Worm (Caenorhabditis elegans) whole organism, L3 larva: ENCODE measurements around the gene R13H4.5.

ENCODE experiments used
- R02D3.7 ChIP-seq: fragments of 150-350 bp; optimal IDR thresholded peaks from 2 replicates; lab custom pipeline; 2014; ENCODE audit warnings: missing biosample characterization, missing genetic modification characterization
- ZK546.5 ChIP-seq: sonication (generic microtip); optimal IDR thresholded peaks from 2 replicates; lab custom pipeline; 2017; ENCODE audit warnings: missing biosample characterization, missing genetic modification characterization
- aly-2 ChIP-seq: fragments of 150-350 bp; optimal IDR thresholded peaks from 2 replicates; lab custom pipeline; 2014; ENCODE audit warnings: missing biosample characterization, missing genetic modification characterization
- ama-1 ChIP-seq: fragments of 150-350 bp; optimal IDR thresholded peaks from 2 replicates; lab custom pipeline; 2018
- ceh-16 ChIP-seq: sonication (generic microtip); optimal IDR thresholded peaks from 2 replicates; lab custom pipeline; 2017; ENCODE audit warnings: missing biosample characterization, missing genetic modification characterization
- ceh-28 ChIP-seq: fragments of 150-350 bp; optimal IDR thresholded peaks from 2 replicates; lab custom pipeline; 2014; ENCODE audit warnings: missing biosample characterization, missing genetic modification reagents, missing genetic modification characterization
- ceh-82 ChIP-seq: fragments of 150-350 bp; optimal IDR thresholded peaks from 2 replicates; lab custom pipeline; 2014; ENCODE audit warnings: missing biosample characterization, missing genetic modification characterization
- ceh-9 ChIP-seq: sonication (generic microtip); optimal IDR thresholded peaks from 2 replicates; lab custom pipeline; 2018; ENCODE audit warnings: missing biosample characterization, missing genetic modification characterization
- daf-12 ChIP-seq: fragments of 150-350 bp; optimal IDR thresholded peaks from 2 replicates; lab custom pipeline; 2014; ENCODE audit warnings: missing biosample characterization, missing genetic modification reagents, missing genetic modification characterization
- egl-27 ChIP-seq: sonication (generic microtip); optimal IDR thresholded peaks from 4 replicates; lab custom pipeline; 2017; ENCODE audit warnings: missing biosample characterization, missing genetic modification reagents, missing genetic modification characterization
- egl-5 ChIP-seq: fragments of 150-350 bp; optimal IDR thresholded peaks from 2 replicates; lab custom pipeline; 2017; ENCODE audit warnings: missing biosample characterization, missing genetic modification reagents, missing genetic modification characterization, inconsistent platforms
- elt-1 ChIP-seq: fragments of 150-350 bp; optimal IDR thresholded peaks from 2 replicates; lab custom pipeline; 2014; ENCODE audit warnings: missing biosample characterization, missing genetic modification characterization
- elt-2 ChIP-seq: sonication (generic microtip); optimal IDR thresholded peaks from 2 replicates; lab custom pipeline; 2016; ENCODE audit warnings: missing genetic modification reagents, mild to moderate bottlenecking, missing genetic modification characterization, missing compliant biosample characterization
- elt-3 ChIP-seq, 3 experiments: fragments of 150-350 bp in 1 of 3; sonication (generic microtip) in 2 of 3; optimal IDR thresholded peaks; 2 replicates in 2 of 3; 4 replicates in 1 of 3; lab custom pipeline; 2014 to 2017; ENCODE audit warnings: missing biosample characterization in 3 of 3, missing genetic modification characterization in 3 of 3
- eor-1 ChIP-seq, 2 experiments: fragments of 150-350 bp; optimal IDR thresholded peaks; 2 replicates each; lab custom pipeline; 2014 to 2018; ENCODE audit warnings: missing biosample characterization in 2 of 2, missing genetic modification characterization in 2 of 2
- fkh-10 ChIP-seq: sonication (generic microtip); optimal IDR thresholded peaks from 2 replicates; lab custom pipeline; 2017; ENCODE audit warnings: missing biosample characterization, missing genetic modification reagents, missing genetic modification characterization
- fkh-2 ChIP-seq: fragments of 150-350 bp; optimal IDR thresholded peaks from 2 replicates; lab custom pipeline; 2014; ENCODE audit warnings: missing biosample characterization, missing genetic modification reagents, missing genetic modification characterization
- fos-1 ChIP-seq: fragments of 150-350 bp; optimal IDR thresholded peaks from 2 replicates; lab custom pipeline; 2014; ENCODE audit warnings: missing biosample characterization, missing genetic modification characterization
- hmg-11 ChIP-seq: sonication (generic microtip); optimal IDR thresholded peaks from 2 replicates; lab custom pipeline; 2016; ENCODE audit warnings: missing genetic modification characterization, missing compliant biosample characterization
- jun-1 ChIP-seq: fragments of 150-350 bp; optimal IDR thresholded peaks from 2 replicates; lab custom pipeline; 2014; ENCODE audit warnings: missing biosample characterization, missing genetic modification reagents, missing genetic modification characterization
- lin-15B ChIP-seq: fragments of 150-350 bp; optimal IDR thresholded peaks from 2 replicates; lab custom pipeline; 2014; ENCODE audit warnings: missing biosample characterization, missing genetic modification characterization
- lin-39 ChIP-seq: fragments of 150-350 bp; optimal IDR thresholded peaks from 2 replicates; lab custom pipeline; 2018; ENCODE audit warnings: missing biosample characterization, missing genetic modification reagents, missing genetic modification characterization
- lsy-12 ChIP-seq: sonication (generic microtip); optimal IDR thresholded peaks from 2 replicates; lab custom pipeline; 2016; ENCODE audit warnings: mild to moderate bottlenecking, missing genetic modification characterization, missing compliant biosample characterization
- mdl-1 ChIP-seq: fragments of 150-350 bp; optimal IDR thresholded peaks from 2 replicates; lab custom pipeline; 2014; ENCODE audit warnings: missing biosample characterization, missing genetic modification characterization
- mml-1 ChIP-seq: fragments of 150-350 bp; sonication (generic microtip); optimal IDR thresholded peaks from 3 replicates; lab custom pipeline; 2014; ENCODE audit warnings: missing biosample characterization, missing genetic modification characterization
- nfya-1 ChIP-seq: sonication (generic microtip); optimal IDR thresholded peaks from 2 replicates; lab custom pipeline; 2017; ENCODE audit warnings: missing genetic modification characterization, mild to moderate bottlenecking, missing compliant biosample characterization, antibody characterized with exemption, moderate library complexity; ENCODE audit not compliant: insufficient read depth
- nhr-11 ChIP-seq: fragments of 150-350 bp; optimal IDR thresholded peaks from 2 replicates; lab custom pipeline; 2014; ENCODE audit warnings: missing biosample characterization, missing genetic modification characterization
- nhr-12 ChIP-seq: fragments of 150-350 bp; optimal IDR thresholded peaks from 2 replicates; lab custom pipeline; 2014; ENCODE audit warnings: missing biosample characterization, missing genetic modification characterization
- nhr-23 ChIP-seq: fragments of 150-350 bp; optimal IDR thresholded peaks from 2 replicates; lab custom pipeline; 2014; ENCODE audit warnings: missing biosample characterization, missing genetic modification reagents, missing genetic modification characterization
- nhr-237 ChIP-seq: fragments of 150-350 bp; optimal IDR thresholded peaks from 2 replicates; lab custom pipeline; 2014; ENCODE audit warnings: missing biosample characterization, missing genetic modification characterization
- nhr-25 ChIP-seq: sonication (generic microtip); optimal IDR thresholded peaks from 2 replicates; lab custom pipeline; 2017; ENCODE audit warnings: missing biosample characterization, missing genetic modification characterization
- nhr-28 ChIP-seq: fragments of 150-350 bp; optimal IDR thresholded peaks from 2 replicates; lab custom pipeline; 2014; ENCODE audit warnings: missing biosample characterization, missing genetic modification characterization
- nhr-43 ChIP-seq: sonication (generic microtip); optimal IDR thresholded peaks from 2 replicates; lab custom pipeline; 2016; ENCODE audit warnings: mild to moderate bottlenecking, missing genetic modification characterization, missing compliant biosample characterization; ENCODE audit not compliant: poor library complexity, severe bottlenecking
- nhr-67 ChIP-seq: fragments of 150-350 bp; optimal IDR thresholded peaks from 2 replicates; lab custom pipeline; 2014; ENCODE audit warnings: missing biosample characterization, missing genetic modification characterization
- nhr-76 ChIP-seq: fragments of 150-350 bp; sonication (generic microtip); optimal IDR thresholded peaks from 5 replicates; lab custom pipeline; 2014; ENCODE audit warnings: missing biosample characterization, missing genetic modification characterization
- nhr-77 ChIP-seq: fragments of 150-350 bp; optimal IDR thresholded peaks from 2 replicates; lab custom pipeline; 2014; ENCODE audit warnings: missing biosample characterization, missing genetic modification characterization
- pha-4 ChIP-seq: fragments of 150-350 bp; optimal IDR thresholded peaks from 2 replicates; lab custom pipeline; 2014; ENCODE audit warnings: missing biosample characterization, missing genetic modification reagents, missing genetic modification characterization
- pqm-1 ChIP-seq: fragments of 150-350 bp; optimal IDR thresholded peaks from 2 replicates; lab custom pipeline; 2017; ENCODE audit warnings: missing biosample characterization, missing genetic modification characterization, inconsistent platforms
- sea-2 ChIP-seq: fragments of 150-350 bp; sonication (generic microtip); optimal IDR thresholded peaks from 4 replicates; lab custom pipeline; 2014; ENCODE audit warnings: missing biosample characterization, missing genetic modification reagents, missing genetic modification characterization
- skn-1 ChIP-seq: fragments of 150-350 bp; optimal IDR thresholded peaks from 2 replicates; lab custom pipeline; 2014; ENCODE audit warnings: missing biosample characterization, missing genetic modification characterization
- snpc-4 ChIP-seq: fragments of 150-350 bp; optimal IDR thresholded peaks from 2 replicates; lab custom pipeline; 2014; ENCODE audit warnings: missing biosample characterization, missing genetic modification characterization
- tbx-2 ChIP-seq: sonication (generic microtip); optimal IDR thresholded peaks from 2 replicates; lab custom pipeline; 2016; ENCODE audit warnings: mild to moderate bottlenecking, missing genetic modification characterization, missing compliant biosample characterization
- unc-39 ChIP-seq: sonication (generic microtip); optimal IDR thresholded peaks from 4 replicates; lab custom pipeline; 2017; ENCODE audit warnings: missing biosample characterization, missing genetic modification characterization
- unc-62 ChIP-seq: fragments of 150-350 bp; sonication (generic microtip); optimal IDR thresholded peaks from 4 replicates; lab custom pipeline; 2014; ENCODE audit warnings: missing biosample characterization, missing genetic modification reagents, missing genetic modification characterization
- zag-1 ChIP-seq: fragments of 150-350 bp; optimal IDR thresholded peaks from 2 replicates; lab custom pipeline; 2014; ENCODE audit warnings: missing biosample characterization, missing genetic modification characterization
- ztf-11 ChIP-seq: fragments of 150-350 bp; optimal IDR thresholded peaks from 2 replicates; lab custom pipeline; 2014; ENCODE audit warnings: missing biosample characterization, missing genetic modification characterization
- ztf-4 ChIP-seq: fragments of 150-350 bp; optimal IDR thresholded peaks from 2 replicates; lab custom pipeline; 2014; ENCODE audit warnings: missing biosample characterization, missing genetic modification characterization

Gene R13H4.5

ce11 chrV:11836073-11836472 is 24.4 kb upstream of the R13H4.5 start, which contains the start of gene R13H4.2:
TSS of gene R13H4.2 (plus strand) at chrV:11836391.
- no peak for TF ChIP-seq skn-1 (tag; lab: Kevin White, UChicago)
- no peak for TF ChIP-seq lin-39
- TF ChIP-seq eor-1 (tag; optimal IDR thresholded peaks at IDR 0.05; lab: Kevin White, UChicago): no peak
- no peak for TF ChIP-seq nhr-43

DNA sequence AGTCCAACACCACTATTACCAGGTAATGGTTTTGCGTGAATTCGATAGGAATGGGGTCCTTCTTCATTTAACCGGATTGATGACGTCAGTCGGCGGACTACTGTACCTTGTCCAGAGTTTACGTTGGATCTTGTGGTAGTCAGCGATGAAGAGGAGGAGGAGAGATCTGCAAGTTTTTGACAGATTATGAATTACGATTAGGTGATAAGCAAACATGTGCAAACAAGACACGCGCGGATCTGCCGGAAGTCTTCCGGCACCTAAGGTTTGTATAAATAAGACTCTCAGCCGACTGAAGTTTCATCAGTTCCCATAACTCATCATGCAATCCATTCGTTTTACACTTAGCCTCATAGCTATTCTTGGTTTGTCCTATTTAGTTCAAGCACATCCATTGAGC is 21.3 kb upstream of the R13H4.5 start, which contains the start of gene idpb-5:
Gene idpb-5 (plus strand): TSS at position 301 of the 400 bp plus-strand sequence.
- no peak for TF ChIP-seq fkh-2 (tag; lab: Kevin White, UChicago)
- no peak for TF ChIP-seq nhr-11 (tag; lab: Kevin White, UChicago)
- TF ChIP-seq ama-1 (lab: Kevin White, UChicago): no peak
- TF ChIP-seq egl-5: no peak

- no peak for TF ChIP-seq egl-5
Measured at ce11 chrV:11843678-11844366, 16.7 kb upstream of the R13H4.5 start, which contains the start of gene nphp-4. TSS of gene nphp-4 (minus strand) at chrV:11843728.

- TF ChIP-seq unc-62: no peak
- no peak for TF ChIP-seq egl-27 (tag; lab: Kevin White, UChicago)
- no peak for TF ChIP-seq pqm-1 (tag; lab: Kevin White, UChicago)
- no peak for TF ChIP-seq nhr-12 (tag; lab: Kevin White, UChicago)
- peak; percentile 42 for TF ChIP-seq lin-39
- no peak for TF ChIP-seq R02D3.7 (tag; lab: Kevin White, UChicago)
- TF ChIP-seq ama-1 (lab: Kevin White, UChicago): no peak
- no peak for TF ChIP-seq mdl-1
- TF ChIP-seq egl-5: no peak
- TF ChIP-seq ztf-4 (tag; lab: Kevin White, UChicago): no peak
- no peak for TF ChIP-seq ceh-82 (tag; lab: Kevin White, UChicago)
- no peak for TF ChIP-seq nhr-77 (tag; lab: Kevin White, UChicago)
- TF ChIP-seq elt-1 (tag; lab: Kevin White, UChicago): no peak
- TF ChIP-seq nhr-76 (tag; lab: Kevin White, UChicago): no peak
- no peak for TF ChIP-seq nhr-43
- TF ChIP-seq nhr-67 (tag; lab: Kevin White, UChicago): no peak
- no peak for TF ChIP-seq sea-2 (GFP tag; lab: Kevin White, UChicago)
- no peak for TF ChIP-seq skn-1 (tag; lab: Kevin White, UChicago)
- peak; percentile 4 for TF ChIP-seq tbx-2 (tag; lab: Kevin White, UChicago)
- TF ChIP-seq aly-2 (tag; lab: Kevin White, UChicago): no peak
- TF ChIP-seq unc-39 (tag; lab: Kevin White, UChicago): no peak
- no peak for TF ChIP-seq nhr-11 (tag; lab: Kevin White, UChicago)
- peak; percentile 40 for TF ChIP-seq pha-4 (tag; lab: Kevin White, UChicago)
- TF ChIP-seq fkh-2 (tag; lab: Kevin White, UChicago): no peak
- TF ChIP-seq nfya-1 (tag; lab: Kevin White, UChicago): peak; percentile 42
- TF ChIP-seq mml-1 (tag; lab: Kevin White, UChicago): no peak
- TF ChIP-seq hmg-11 (tag; lab: Kevin White, UChicago): peak; percentile 62
- TF ChIP-seq fkh-10 (GFP tag; lab: Kevin White, UChicago): no peak
- no peak for TF ChIP-seq ceh-28
- peak; percentile 8 for TF ChIP-seq jun-1 (tag; lab: Kevin White, UChicago)
- TF ChIP-seq snpc-4 (tag; lab: Kevin White, UChicago): peak; percentile 37
- no peak for TF ChIP-seq eor-1 (tag; optimal IDR thresholded peaks at IDR 0.05; lab: Kevin White, UChicago)
- no peak for TF ChIP-seq daf-12 (tag; lab: Kevin White, UChicago)
- TF ChIP-seq lin-15B: no peak
- TF ChIP-seq nhr-25 (tag; lab: Kevin White, UChicago): peak; percentile 59
- TF ChIP-seq ceh-16 (tag; lab: Kevin White, UChicago): no peak
- peak; percentile 8 for TF ChIP-seq elt-2
- no peak for TF ChIP-seq elt-3 (tag; optimal IDR thresholded peaks at IDR 0.05; lab: Kevin White, UChicago)
- TF ChIP-seq nhr-237: no peak
- no peak for TF ChIP-seq ZK546.5 (tag; lab: Kevin White, UChicago)
- TF ChIP-seq nhr-28 (tag; lab: Kevin White, UChicago): no peak
- TF ChIP-seq fos-1 (tag; lab: Kevin White, UChicago): peak; percentile 43
- no peak for TF ChIP-seq zag-1 (tag; lab: Kevin White, UChicago)
- TF ChIP-seq ztf-11 (tag; lab: Kevin White, UChicago): no peak
- peak; percentile 28 for TF ChIP-seq nhr-23 (tag; lab: Kevin White, UChicago)
- TF ChIP-seq lsy-12: no peak
- TF ChIP-seq ceh-9 (tag; lab: Kevin White, UChicago): no peak
Measured at ce11 chrV:11844828-11845227, 15.6 kb upstream of the R13H4.5 start.
